Fruit fly (Drosophila melanogaster) whole organism, embryonic: ENCODE data around the gene CG6094.

Experiments
- Ada2b ChIP-seq: fragments of 200-800 bp; sonication (Bioruptor generic); IDR thresholded peaks from 2 replicates; pipeline ENCODE4 v1.3.6; 2022; ENCODE audit warnings: missing biosample characterization, missing genetic modification characterization
- Aef1 ChIP-seq: fragments of 200-800 bp; sonication (Bioruptor generic); IDR thresholded peaks from 3 replicates; pipeline ENCODE4 v1.3.6; 2022; ENCODE audit warnings: missing biosample characterization, missing genetic modification characterization
- B-H1 ChIP-seq: fragments of 200-800 bp; sonication (Bioruptor generic); IDR thresholded peaks from 3 replicates; pipeline ENCODE4 v1.3.6; 2022; ENCODE audit warnings: missing biosample characterization, missing genetic modification characterization
- CG13424 ChIP-seq: fragments of 200-800 bp; sonication (Bioruptor generic); optimal IDR thresholded peaks from 2 replicates; lab custom pipeline; 2019; ENCODE audit warnings: missing biosample characterization, mild to moderate bottlenecking, missing genetic modification characterization, moderate library complexity
- CG13775 ChIP-seq: fragments of 200-800 bp; sonication (Bioruptor generic); optimal IDR thresholded peaks from 3 replicates; lab custom pipeline; 2017; ENCODE audit warnings: missing biosample characterization, mild to moderate bottlenecking, missing genetic modification characterization
- CG15696 ChIP-seq: fragments of 200-800 bp; sonication (Bioruptor generic); optimal IDR thresholded peaks from 2 replicates; lab custom pipeline; 2019; ENCODE audit warnings: missing biosample characterization, mild to moderate bottlenecking, missing genetic modification characterization, moderate library complexity
- CG16813 ChIP-seq: fragments of 200-800 bp; sonication (Bioruptor generic); IDR thresholded peaks from 3 replicates; pipeline ENCODE4 v1.3.6; 2022; ENCODE audit warnings: missing biosample characterization, missing genetic modification characterization; ENCODE audit not compliant: partially characterized antibody
- CG18262 ChIP-seq: fragments of 200-800 bp; optimal IDR thresholded peaks from 3 replicates; lab custom pipeline; 2019; ENCODE audit warnings: missing biosample characterization, mild to moderate bottlenecking, missing genetic modification characterization, moderate library complexity
- CG2199 ChIP-seq: fragments of 200-800 bp; sonication (Bioruptor generic); IDR thresholded peaks from 3 replicates; pipeline ENCODE4 v1.3.6; 2022; ENCODE audit warnings: missing biosample characterization, missing genetic modification characterization
- CG2889 ChIP-seq: fragments of 200-800 bp; sonication (Bioruptor generic); IDR thresholded peaks from 3 replicates; pipeline ENCODE4 v1.3.6; 2022; ENCODE audit warnings: missing biosample characterization, missing genetic modification characterization
- CG30403 ChIP-seq: fragments of 200-800 bp; sonication (Bioruptor generic); optimal IDR thresholded peaks from 3 replicates; lab custom pipeline; 2016; ENCODE audit warnings: missing biosample characterization, missing genetic modification characterization
- CG32772 ChIP-seq: fragments of 200-800 bp; sonication (Bioruptor generic); IDR thresholded peaks from 2 replicates; pipeline ENCODE4 v1.3.6; 2022; ENCODE audit warnings: missing biosample characterization, missing genetic modification characterization
- CG3995 ChIP-seq: fragments of 200-800 bp; sonication (Bioruptor generic); optimal IDR thresholded peaks from 3 replicates; lab custom pipeline; 2016; ENCODE audit warnings: missing biosample characterization, missing genetic modification characterization
- CG6813 ChIP-seq: fragments of 200-800 bp; sonication (Bioruptor generic); optimal IDR thresholded peaks from 2 replicates; lab custom pipeline; 2017; ENCODE audit warnings: missing biosample characterization, missing genetic modification characterization, mild to moderate bottlenecking, moderate library complexity, missing genetic modification reagents
- CG7963 ChIP-seq: fragments of 200-800 bp; sonication (Bioruptor generic); IDR thresholded peaks from 3 replicates; pipeline ENCODE4 v1.3.6; 2022; ENCODE audit warnings: missing biosample characterization, missing genetic modification characterization; ENCODE audit not compliant: partially characterized antibody
- CG8765 ChIP-seq: fragments of 200-800 bp; sonication (Bioruptor generic); IDR thresholded peaks from 2 replicates; pipeline ENCODE4 v1.3.6; 2022; ENCODE audit warnings: missing biosample characterization, missing genetic modification characterization
- CG8924 ChIP-seq: fragments of 200-800 bp; optimal IDR thresholded peaks from 3 replicates; lab custom pipeline; 2019; ENCODE audit warnings: missing biosample characterization, mild to moderate bottlenecking, missing genetic modification characterization, moderate library complexity
- CG9609 ChIP-seq: fragments of 200-800 bp; sonication (Bioruptor generic); optimal IDR thresholded peaks from 3 replicates; lab custom pipeline; 2016; ENCODE audit warnings: missing biosample characterization, missing genetic modification characterization
- CHES-1-like ChIP-seq: fragments of 200-800 bp; sonication (Bioruptor generic); optimal IDR thresholded peaks from 2 replicates; lab custom pipeline; 2016; ENCODE audit warnings: missing biosample characterization, missing genetic modification characterization
- Dfd ChIP-seq, 2 experiments: fragments of >200 bp; optimal IDR thresholded peaks; 2 replicates each; lab custom pipeline; 2017; ENCODE audit warnings: missing biosample characterization in 2 of 2, missing genetic modification characterization in 2 of 2
- Dref ChIP-seq: fragments of 200-800 bp; sonication (Bioruptor generic); IDR thresholded peaks from 2 replicates; pipeline ENCODE4 v1.3.6; 2022; ENCODE audit warnings: missing biosample characterization, missing genetic modification characterization
- Elba2 ChIP-seq: fragments of 200-800 bp; sonication (Bioruptor generic); optimal IDR thresholded peaks from 3 replicates; lab custom pipeline; 2016; ENCODE audit warnings: missing biosample characterization, missing genetic modification characterization
- HLH3B ChIP-seq: fragments of 200-800 bp; sonication (Bioruptor generic); IDR thresholded peaks from 2 replicates; pipeline ENCODE4 v1.3.6; 2022; ENCODE audit warnings: missing biosample characterization, missing genetic modification characterization
- HLH4C ChIP-seq: fragments of 200-800 bp; sonication (Bioruptor generic); IDR thresholded peaks from 3 replicates; pipeline ENCODE4 v1.3.6; 2022; ENCODE audit warnings: missing biosample characterization, missing genetic modification characterization; ENCODE audit not compliant: partially characterized antibody
- Hr39 ChIP-seq: fragments of >200 bp; optimal IDR thresholded peaks from 2 replicates; lab custom pipeline; 2017
- Lim3 ChIP-seq: fragments of 200-800 bp; sonication (Bioruptor generic); IDR thresholded peaks from 2 replicates; pipeline ENCODE4 v1.3.6; 2022; ENCODE audit warnings: missing biosample characterization, missing genetic modification characterization
- Lpt ChIP-seq: fragments of >200 bp; optimal IDR thresholded peaks from 2 replicates; lab custom pipeline; 2018; ENCODE audit warnings: missing biosample characterization, missing genetic modification characterization
- Nf-YC ChIP-seq: fragments of 200-800 bp; optimal IDR thresholded peaks from 3 replicates; lab custom pipeline; 2019; ENCODE audit warnings: missing biosample characterization, mild to moderate bottlenecking, missing genetic modification characterization, moderate library complexity
- NfI ChIP-seq: fragments of 200-800 bp; sonication (Bioruptor generic); optimal IDR thresholded peaks from 3 replicates; lab custom pipeline; 2018; ENCODE audit warnings: missing biosample characterization, mild to moderate bottlenecking, missing genetic modification characterization, moderate library complexity
- Ravus ChIP-seq: fragments of 200-800 bp; sonication (Bioruptor generic); IDR thresholded peaks from 2 replicates; pipeline ENCODE4 v1.3.6; 2022; ENCODE audit warnings: missing biosample characterization, missing genetic modification characterization
- Side ChIP-seq: fragments of 200-800 bp; sonication (Bioruptor generic); optimal IDR thresholded peaks from 2 replicates; lab custom pipeline; 2016; ENCODE audit warnings: missing biosample characterization, missing genetic modification characterization
- Trl ChIP-seq, 3 experiments: fragments of >200 bp in 2 of 3; fragments of 200-800 bp in 1 of 3; sonication (Bioruptor generic) in 1 of 3; optimal IDR thresholded peaks; 2 replicates in 1 of 3; 3 replicates in 2 of 3; lab custom pipeline; 2016 to 2017; ENCODE audit warnings: missing biosample characterization in 1 of 3, missing genetic modification characterization in 1 of 3
- Xrp1 ChIP-seq: fragments of 200-800 bp; sonication (Bioruptor generic); IDR thresholded peaks from 2 replicates; pipeline ENCODE4 v1.3.6; 2022; ENCODE audit warnings: missing biosample characterization, missing genetic modification characterization
- az2 ChIP-seq: fragments of 200-800 bp; sonication (Bioruptor generic); optimal IDR thresholded peaks from 3 replicates; lab custom pipeline; 2016; ENCODE audit warnings: missing biosample characterization, missing genetic modification characterization
- bab2 ChIP-seq: fragments of 200-800 bp; sonication (Bioruptor generic); optimal IDR thresholded peaks from 2 replicates; lab custom pipeline; 2016; ENCODE audit warnings: missing biosample characterization, missing genetic modification characterization
- bbx ChIP-seq: fragments of 200-800 bp; sonication (Bioruptor generic); IDR thresholded peaks from 2 replicates; pipeline ENCODE4 v1.3.6; 2022; ENCODE audit warnings: missing biosample characterization, missing genetic modification characterization; ENCODE audit not compliant: partially characterized antibody
- ci ChIP-seq: fragments of 200-800 bp; sonication (Bioruptor generic); IDR thresholded peaks from 3 replicates; pipeline ENCODE4 v1.3.6; 2022; ENCODE audit warnings: missing biosample characterization, missing genetic modification characterization
- h ChIP-seq: fragments of >200 bp; optimal IDR thresholded peaks from 2 replicates; lab custom pipeline; 2017
- hkb ChIP-seq, 2 experiments: fragments of 200-800 bp in 1 of 2; fragments of >200 bp in 1 of 2; sonication (Bioruptor generic) in 1 of 2; IDR thresholded peaks in 1 of 2; optimal IDR thresholded peaks in 1 of 2; 2 replicates each; pipeline versions ENCODE4 v1.3.6 to Lab custom; 2017 to 2022; ENCODE audit warnings: missing biosample characterization in 1 of 2, missing genetic modification characterization in 1 of 2
- nerfin-2 ChIP-seq: fragments of 200-800 bp; sonication (Bioruptor generic); IDR thresholded peaks from 2 replicates; pipeline ENCODE4 v1.3.6; 2022; ENCODE audit warnings: missing biosample characterization, missing genetic modification characterization; ENCODE audit not compliant: partially characterized antibody
- pros ChIP-seq: fragments of 200-800 bp; sonication (Bioruptor generic); optimal IDR thresholded peaks from 3 replicates; lab custom pipeline; 2019; ENCODE audit warnings: missing biosample characterization, mild to moderate bottlenecking, missing genetic modification characterization, moderate library complexity
- row ChIP-seq: fragments of 200-800 bp; sonication (Bioruptor generic); IDR thresholded peaks from 3 replicates; pipeline ENCODE4 v1.3.6; 2022; ENCODE audit warnings: missing biosample characterization, missing genetic modification characterization
- shn ChIP-seq: fragments of 200-800 bp; sonication (Bioruptor generic); optimal IDR thresholded peaks from 3 replicates; lab custom pipeline; 2016; ENCODE audit warnings: missing biosample characterization, missing genetic modification characterization
- slbo ChIP-seq: fragments of 200-800 bp; sonication (Bioruptor generic); IDR thresholded peaks from 2 replicates; pipeline ENCODE4 v1.3.6; 2022; ENCODE audit warnings: missing biosample characterization, missing genetic modification characterization
- sna ChIP-seq: fragments of 200-800 bp; sonication (Bioruptor generic); IDR thresholded peaks from 2 replicates; pipeline ENCODE4 v1.3.6; 2022; ENCODE audit warnings: missing biosample characterization, missing genetic modification characterization; ENCODE audit not compliant: partially characterized antibody
- so ChIP-seq: fragments of 200-800 bp; sonication (Bioruptor generic); IDR thresholded peaks from 3 replicates; pipeline ENCODE4 v1.3.6; 2022; ENCODE audit warnings: missing biosample characterization, missing genetic modification characterization
- tna ChIP-seq: fragments of 200-800 bp; sonication (Bioruptor generic); IDR thresholded peaks from 2 replicates; pipeline ENCODE4 v1.3.6; 2022; ENCODE audit warnings: missing biosample characterization, missing genetic modification characterization; ENCODE audit not compliant: partially characterized antibody
- twi ChIP-seq: fragments of 200-800 bp; optimal IDR thresholded peaks from 2 replicates; lab custom pipeline; 2019; ENCODE audit warnings: missing biosample characterization, mild to moderate bottlenecking, missing genetic modification characterization, moderate library complexity
- zen2 ChIP-seq: fragments of 200-800 bp; sonication (Bioruptor generic); IDR thresholded peaks from 3 replicates; pipeline ENCODE4 v1.3.6; 2022; ENCODE audit warnings: missing biosample characterization, missing genetic modification characterization; ENCODE audit not compliant: partially characterized antibody

The CG6094 gene

DNA sequence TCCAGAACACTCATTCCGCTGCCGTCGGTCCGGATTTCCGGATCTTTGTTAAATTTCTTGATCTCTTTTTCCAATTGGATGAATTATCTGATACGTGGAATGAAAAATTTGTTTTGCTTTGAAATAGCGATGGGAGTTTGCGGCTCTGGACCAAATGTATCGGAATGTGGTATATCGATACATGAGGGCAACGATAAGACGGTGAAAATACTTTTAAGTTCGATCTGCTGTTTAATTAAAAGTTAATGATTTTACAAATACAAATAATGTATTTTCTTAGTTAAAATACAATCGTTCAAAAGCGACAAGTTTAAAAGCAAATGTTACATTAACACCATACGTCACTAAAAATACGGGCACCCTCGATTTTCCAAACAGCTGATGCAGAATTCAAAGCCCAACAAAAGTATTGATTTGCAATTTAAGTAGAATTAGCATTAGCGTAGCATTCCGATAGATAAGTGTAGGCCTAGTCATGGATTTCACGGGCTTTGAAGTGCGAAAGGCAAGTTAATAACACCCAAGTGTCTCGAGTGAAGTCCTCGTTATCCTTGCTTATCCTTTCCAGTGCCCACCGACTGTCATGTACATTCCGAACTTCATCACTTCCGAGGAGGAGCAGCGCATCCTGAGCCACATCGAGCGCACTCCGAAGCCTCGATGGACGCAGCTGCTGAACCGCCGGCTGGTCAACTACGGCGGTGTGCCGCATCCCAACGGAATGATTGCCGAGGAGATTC, 18.2 kb upstream of the CG6094 start, which contains the start of the genes Cog4 and CG6144:
Gene Cog4 (minus strand): TSS at position 139 of the 740 bp plus-strand sequence.
Gene CG6144 (plus strand): TSS at position 211 of the 740 bp plus-strand sequence.
- TF ChIP-seq h (lab: Kevin White, UChicago) (no peak), Aef1 (0 out of 3 replicates have a peak, but pooled peaks have one; percentile 17), CHES-1-like (GFP tag; lab: Kevin White, UChicago) (peak; percentile 3), Side (GFP tag; lab: Kevin White, UChicago) (peak; percentile 33), bbx (GFP tag; lab: Robert Waterston, UW) (peak; percentile 75), Ravus (GFP tag; lab: Robert Waterston, UW) (no peak), Trl (optimal IDR thresholded peaks at IDR 0.05; lab: Kevin White, UChicago) (no peak), Trl (GFP tag; optimal IDR thresholded peaks at IDR 0.05; lab: Kevin White, UChicago) (peak; percentile 62), az2 (GFP tag; lab: Kevin White, UChicago) (peak; percentile 9), Hr39 (lab: Kevin White, UChicago) (no peak), CG13424 (tag; lab: Kevin White, UChicago) (peak; percentile 30), Elba2 (GFP tag; lab: Kevin White, UChicago) (peak; percentile 68), NfI (GFP tag; lab: Kevin White, UChicago) (no peak), hkb (optimal IDR thresholded peaks at IDR 0.05; lab: Kevin White, UChicago) (no peak), hkb (GFP tag; IDR thresholded peaks at IDR 0.05; lab: Robert Waterston, UW) (peak; percentile 49; the same call in 1 of the 2 replicates), CG7963 (GFP tag; lab: Robert Waterston, UW) (0 out of 3 replicates have a peak, but pooled peaks have one; percentile 47), CG13775 (GFP tag; lab: Kevin White, UChicago) (peak; percentile 11), Lpt (GFP tag; lab: Kevin White, UChicago) (no peak), Xrp1 (GFP tag; lab: Robert Waterston, UW) (peak; percentile 53; the same call in 1 of the 2 replicates), Lim3 (GFP tag; lab: Robert Waterston, UW) (no peak), nerfin-2 (GFP tag; lab: Robert Waterston, UW) (peak; percentile 51; the same call in 1 of the 2 replicates), B-H1 (GFP tag; lab: Robert Waterston, UW) (no peak), CG3995 (peak; percentile 91), CG30403 (GFP tag; lab: Kevin White, UChicago) (peak; percentile 44), CG18262 (tag; lab: Kevin White, UChicago) (no peak), tna (GFP tag; lab: Robert Waterston, UW) (peak; percentile 62), CG8765 (no peak), CG2199 (GFP tag; lab: Robert Waterston, UW) (no peak), slbo (GFP tag; lab: Robert Waterston, UW) (peak; percentile 51; the same call in 1 of the 2 replicates), CG16813 (GFP tag; lab: Robert Waterston, UW) (peak; percentile 71), CG6813 (GFP tag; lab: Kevin White, UChicago) (no peak), Nf-YC (tag; lab: Kevin White, UChicago) (no peak), shn (no peak), Ada2b (GFP tag; lab: Robert Waterston, UW) (peak; percentile 43; the same call in 1 of the 2 replicates), CG8924 (tag; lab: Kevin White, UChicago) (no peak), CG2889 (no peak), CG15696 (tag; lab: Kevin White, UChicago) (no peak), HLH4C (GFP tag; lab: Robert Waterston, UW) (peak; percentile 79), CG32772 (GFP tag; lab: Robert Waterston, UW) (0 out of 2 replicates have a peak, but pooled peaks have one; percentile 12), so (GFP tag; lab: Robert Waterston, UW) (no peak), Dref (GFP tag; lab: Robert Waterston, UW) (peak; percentile 80), Dfd (GFP tag; optimal IDR thresholded peaks at IDR 0.05; lab: Kevin White, UChicago) (no peak), HLH3B (no peak), row (peak; percentile 84), ci (GFP tag; lab: Robert Waterston, UW) (0 out of 3 replicates have a peak, but pooled peaks have one; percentile 34), zen2 (GFP tag; lab: Robert Waterston, UW) (peak; percentile 80; the same call in 2 of the 3 replicates), CG9609 (GFP tag; lab: Kevin White, UChicago) (no peak), sna (GFP tag; lab: Robert Waterston, UW) (peak; percentile 84), twi (tag; lab: Kevin White, UChicago) (no peak), pros (GFP tag; lab: Kevin White, UChicago) (no peak), bab2 (GFP tag; lab: Kevin White, UChicago) (peak; percentile 18)
